Fruit fly (Drosophila melanogaster) whole organism, adult: ENCODE data around the gene raskol.

Source experiments
- CG11617 ChIP-seq: fragments of 200-800 bp; sonication (Bioruptor generic); optimal IDR thresholded peaks from 2 replicates; lab custom pipeline; 2017; ENCODE audit warnings: mild to moderate bottlenecking, missing biosample characterization, missing genetic modification reagents, missing genetic modification characterization
- CG12768 ChIP-seq: fragments of 200-800 bp; sonication (Bioruptor generic); optimal IDR thresholded peaks from 2 replicates; lab custom pipeline; 2017; ENCODE audit warnings: missing biosample characterization, missing genetic modification characterization, mild to moderate bottlenecking, moderate library complexity, missing genetic modification reagents
- CG14711 ChIP-seq: fragments of 200-800 bp; sonication (Bioruptor generic); optimal IDR thresholded peaks from 2 replicates; lab custom pipeline; 2018; ENCODE audit warnings: missing biosample characterization, mild to moderate bottlenecking, missing genetic modification characterization, moderate library complexity
- CG1620 ChIP-seq: fragments of 200-800 bp; sonication (Bioruptor generic); optimal IDR thresholded peaks from 2 replicates; lab custom pipeline; 2016; ENCODE audit warnings: missing biosample characterization, missing genetic modification characterization
- CG33017 ChIP-seq: fragments of 200-800 bp; sonication (Bioruptor generic); optimal IDR thresholded peaks from 2 replicates; lab custom pipeline; 2018; ENCODE audit warnings: missing biosample characterization, mild to moderate bottlenecking, missing genetic modification characterization, moderate library complexity
- CG5204 ChIP-seq: fragments of 200-800 bp; sonication (Bioruptor generic); optimal IDR thresholded peaks from 2 replicates; lab custom pipeline; 2016; ENCODE audit warnings: missing biosample characterization, missing genetic modification characterization
- CG7045 ChIP-seq: fragments of 200-800 bp; sonication (Bioruptor generic); optimal IDR thresholded peaks from 2 replicates; lab custom pipeline; 2017; ENCODE audit warnings: missing biosample characterization, mild to moderate bottlenecking, missing genetic modification characterization
- CG7101 ChIP-seq: fragments of 200-800 bp; sonication (Bioruptor generic); optimal IDR thresholded peaks from 2 replicates; lab custom pipeline; 2018; ENCODE audit warnings: missing biosample characterization, mild to moderate bottlenecking, missing genetic modification characterization, moderate library complexity
- Clk ChIP-seq: fragments of 200-800 bp; sonication (Bioruptor generic); optimal IDR thresholded peaks from 2 replicates; lab custom pipeline; 2017; ENCODE audit warnings: missing biosample characterization, missing genetic modification characterization
- Crg-1 ChIP-seq: fragments of 200-800 bp; sonication (Bioruptor generic); optimal IDR thresholded peaks from 2 replicates; lab custom pipeline; 2016; ENCODE audit warnings: missing biosample characterization, missing genetic modification characterization
- Hr96 ChIP-seq: fragments of 200-800 bp; sonication (Bioruptor generic); optimal IDR thresholded peaks from 2 replicates; lab custom pipeline; 2016; ENCODE audit warnings: missing biosample characterization, missing genetic modification characterization
- Mnt ChIP-seq: fragments of 200-800 bp; sonication (Bioruptor generic); optimal IDR thresholded peaks from 2 replicates; lab custom pipeline; 2016; ENCODE audit warnings: missing biosample characterization, mild to moderate bottlenecking, missing genetic modification characterization
- bab1 ChIP-seq: fragments of 200-800 bp; sonication (Bioruptor generic); optimal IDR thresholded peaks from 3 replicates; lab custom pipeline; 2019; ENCODE audit warnings: missing biosample characterization, mild to moderate bottlenecking, missing genetic modification characterization, moderate library complexity
- cic ChIP-seq: fragments of 200-800 bp; sonication (Bioruptor generic); optimal IDR thresholded peaks from 2 replicates; lab custom pipeline; 2017; ENCODE audit warnings: missing biosample characterization, mild to moderate bottlenecking, missing genetic modification characterization, moderate library complexity
- cnc ChIP-seq, 2 experiments: fragments of >200 bp; optimal IDR thresholded peaks; 2 replicates each; lab custom pipeline; 2017
- kay ChIP-seq: fragments of 200-800 bp; sonication (Bioruptor generic); peaks from one replicate; lab custom pipeline; 2016; ENCODE audit warnings: missing biosample characterization, missing genetic modification characterization, borderline replicate concordance
- ovo ChIP-seq: fragments of 200-800 bp; sonication (Bioruptor generic); optimal IDR thresholded peaks from 2 replicates; lab custom pipeline; 2016; ENCODE audit warnings: missing biosample characterization, missing genetic modification characterization
- pad ChIP-seq: fragments of 200-800 bp; sonication (Bioruptor generic); optimal IDR thresholded peaks from 3 replicates; lab custom pipeline; 2017; ENCODE audit warnings: missing biosample characterization, missing genetic modification characterization, mild to moderate bottlenecking, moderate library complexity, missing genetic modification reagents
- tj ChIP-seq: fragments of 200-800 bp; sonication (Bioruptor generic); optimal IDR thresholded peaks from 3 replicates; lab custom pipeline; 2017; ENCODE audit warnings: missing biosample characterization, mild to moderate bottlenecking, missing genetic modification characterization, moderate library complexity
- toe ChIP-seq: fragments of 200-800 bp; sonication (Bioruptor generic); optimal IDR thresholded peaks from 2 replicates; lab custom pipeline; 2016; ENCODE audit warnings: missing biosample characterization, missing genetic modification characterization

Gene raskol

DNA sequence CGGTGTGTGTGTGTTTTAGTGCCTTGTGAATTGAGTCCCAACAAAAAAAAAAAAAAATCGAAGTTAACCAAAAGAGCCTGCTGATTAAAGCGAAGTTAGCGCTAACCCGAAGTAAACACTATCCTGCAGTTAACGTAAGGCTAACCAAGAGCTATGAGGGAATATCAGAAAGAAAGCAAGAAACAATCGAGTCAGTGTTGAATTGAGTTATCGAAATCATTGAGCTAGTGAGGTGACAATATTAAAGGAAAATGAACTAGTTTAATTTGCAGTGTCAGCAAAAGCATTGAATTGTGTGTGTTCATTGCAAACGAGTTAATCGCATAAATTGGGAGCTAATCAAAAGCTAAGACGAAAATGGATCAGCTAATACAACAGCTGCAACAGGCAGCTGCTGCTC, 80.8 kb downstream of the raskol start, which contains the start of gene OdsH:
OdsH (plus strand) TSS at position 301 of the 400 bp plus-strand sequence.
- TF ChIP-seq CG5204 (GFP tag; lab: Kevin White, UChicago), result no peak
- TF ChIP-seq CG7101, result no peak
- no peak for TF ChIP-seq Crg-1 (GFP tag; lab: Kevin White, UChicago)
- TF ChIP-seq CG14711, result no peak
- no peak for TF ChIP-seq CG11617 (GFP tag; lab: Kevin White, UChicago)
- TF ChIP-seq ovo (GFP tag; lab: Kevin White, UChicago), result no peak
- no peak for TF ChIP-seq CG1620
- no peak for TF ChIP-seq toe (GFP tag; lab: Kevin White, UChicago)
- TF ChIP-seq Hr96 (GFP tag; lab: Kevin White, UChicago), result no peak
- TF ChIP-seq cic (GFP tag; lab: Kevin White, UChicago), result no peak
- TF ChIP-seq Clk (GFP tag; lab: Kevin White, UChicago), result no peak
- TF ChIP-seq Mnt, result no peak
- TF ChIP-seq pad, result no peak
- no peak for TF ChIP-seq bab1 (GFP tag; lab: Kevin White, UChicago)
- TF ChIP-seq tj (GFP tag; lab: Kevin White, UChicago), result no peak
- TF ChIP-seq kay, result no peak
- no peak for TF ChIP-seq cnc (optimal IDR thresholded peaks at IDR 0.05; lab: Kevin White, UChicago)
- TF ChIP-seq CG12768 (GFP tag; lab: Kevin White, UChicago), result no peak

DNA sequence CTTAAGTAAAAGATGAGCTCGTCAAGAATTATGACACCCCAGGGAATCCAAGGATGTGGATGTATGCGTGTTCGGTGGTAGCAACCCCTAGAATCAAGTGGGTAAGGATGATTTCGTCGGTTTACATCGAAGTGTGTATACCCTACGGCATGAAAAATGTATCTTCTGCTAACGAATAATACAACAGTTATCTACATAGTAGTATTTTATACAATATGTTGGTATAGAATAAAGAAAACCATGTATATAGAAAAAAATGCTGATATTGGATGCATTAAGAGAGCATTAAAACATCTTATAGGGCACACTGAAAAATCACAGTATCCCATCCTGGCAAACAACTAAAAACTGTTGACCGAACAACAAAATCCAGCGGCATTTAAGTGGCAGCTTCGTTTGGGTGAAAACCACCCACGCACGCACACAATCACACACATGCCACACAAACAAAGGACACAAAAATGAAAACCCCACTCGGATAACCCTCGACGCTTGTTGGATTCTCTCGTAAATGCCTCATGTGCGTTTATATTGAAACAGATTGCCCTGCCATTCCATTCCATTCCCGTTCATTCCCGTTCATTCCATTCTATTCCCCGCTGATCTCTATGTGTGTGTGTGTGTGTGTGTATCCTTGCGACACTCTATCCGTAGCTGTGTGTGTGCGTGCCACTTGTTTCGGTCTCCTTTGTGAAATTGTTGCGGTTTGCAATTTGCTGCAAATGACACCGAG, 89.3 kb downstream of the raskol start:
- no peak for TF ChIP-seq Mnt
- TF ChIP-seq Hr96 (GFP tag; lab: Kevin White, UChicago), result no peak
- no peak for TF ChIP-seq cnc (optimal IDR thresholded peaks at IDR 0.05; lab: Kevin White, UChicago)
- no peak for TF ChIP-seq CG14711
- no peak for TF ChIP-seq ovo (GFP tag; lab: Kevin White, UChicago)
- no peak for TF ChIP-seq CG12768 (GFP tag; lab: Kevin White, UChicago)
- no peak for TF ChIP-seq kay
- no peak for TF ChIP-seq pad
- TF ChIP-seq cic (GFP tag; lab: Kevin White, UChicago), result no peak
- no peak for TF ChIP-seq CG5204 (GFP tag; lab: Kevin White, UChicago)
- no peak for TF ChIP-seq tj (GFP tag; lab: Kevin White, UChicago)
- TF ChIP-seq CG7045 (GFP tag; lab: Kevin White, UChicago), result no peak
- no peak for TF ChIP-seq Clk (GFP tag; lab: Kevin White, UChicago)
- TF ChIP-seq bab1 (GFP tag; lab: Kevin White, UChicago), result no peak
- TF ChIP-seq CG33017 (tag; lab: Kevin White, UChicago), result no peak
- TF ChIP-seq toe (GFP tag; lab: Kevin White, UChicago), result no peak

DNA sequence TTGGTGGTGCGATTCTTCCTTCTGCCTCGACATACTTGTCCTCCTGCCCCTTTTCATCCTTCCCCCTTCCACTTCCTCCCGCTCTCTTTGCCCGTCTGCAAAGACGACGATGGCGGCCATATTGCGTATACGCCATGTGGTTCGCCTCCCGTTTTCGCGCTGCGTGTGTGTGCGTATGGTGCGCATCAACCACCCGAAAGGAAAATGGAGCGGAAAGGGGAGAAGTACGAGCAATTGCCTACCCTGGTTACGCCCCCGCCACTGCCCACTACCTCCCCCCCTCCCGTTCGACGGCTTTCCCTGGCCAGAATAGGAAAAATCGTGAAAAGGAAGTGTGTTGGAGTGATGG, 89.8 kb downstream of the raskol start:
- TF ChIP-seq CG12768 (GFP tag; lab: Kevin White, UChicago) (no peak), Hr96 (GFP tag; lab: Kevin White, UChicago) (no peak), tj (GFP tag; lab: Kevin White, UChicago) (no peak), bab1 (GFP tag; lab: Kevin White, UChicago) (no peak), CG7101 (no peak), Clk (GFP tag; lab: Kevin White, UChicago) (no peak), Mnt (no peak), CG5204 (GFP tag; lab: Kevin White, UChicago) (no peak), pad (no peak)
